Fruit fly (Drosophila melanogaster) whole organism, embryonic: ENCODE data around the gene CG31792.
A peak's percentile ranks its signal among the peaks of the same experiment; 100 is the strongest.

Experiments
- Adf1 ChIP-seq: fragments of 200-800 bp; sonication (Bioruptor generic); IDR thresholded peaks from 2 replicates; pipeline ENCODE4 v1.3.6; 2022; ENCODE audit warnings: missing biosample characterization, missing genetic modification characterization
- Blimp-1 ChIP-seq: fragments of 200-800 bp; sonication (Bioruptor generic); optimal IDR thresholded peaks from 3 replicates; lab custom pipeline; 2018; ENCODE audit warnings: missing biosample characterization, missing genetic modification characterization, mild to moderate bottlenecking, moderate library complexity, missing genetic modification reagents
- CG11696 ChIP-seq: fragments of 200-800 bp; sonication (Bioruptor generic); IDR thresholded peaks from 2 replicates; pipeline ENCODE4 v1.3.6; 2022; ENCODE audit warnings: missing biosample characterization, missing genetic modification characterization
- CG11723 ChIP-seq: fragments of 200-800 bp; sonication (Bioruptor generic); optimal IDR thresholded peaks from 2 replicates; lab custom pipeline; 2017; ENCODE audit warnings: missing biosample characterization, mild to moderate bottlenecking, missing genetic modification characterization
- CG12155 ChIP-seq: fragments of 200-800 bp; sonication (Bioruptor generic); optimal IDR thresholded peaks from 3 replicates; lab custom pipeline; 2016; ENCODE audit warnings: missing biosample characterization, missing genetic modification characterization
- CG12299 ChIP-seq: fragments of 200-800 bp; sonication (Bioruptor generic); optimal IDR thresholded peaks from 2 replicates; lab custom pipeline; 2018; ENCODE audit warnings: missing biosample characterization, mild to moderate bottlenecking, missing genetic modification characterization
- CG1647 ChIP-seq: fragments of 200-800 bp; sonication (Bioruptor generic); optimal IDR thresholded peaks from 3 replicates; lab custom pipeline; 2016; ENCODE audit warnings: missing biosample characterization, missing genetic modification characterization
- CG17328 ChIP-seq: fragments of 200-800 bp; sonication (Bioruptor generic); IDR thresholded peaks from 2 replicates; pipeline ENCODE4 v1.3.6; 2022; ENCODE audit warnings: missing biosample characterization, missing genetic modification characterization
- CG18599 ChIP-seq: fragments of 200-800 bp; sonication (Bioruptor generic); optimal IDR thresholded peaks from 3 replicates; lab custom pipeline; 2017; ENCODE audit warnings: missing biosample characterization, missing genetic modification characterization, mild to moderate bottlenecking, moderate library complexity, missing genetic modification reagents
- CG2712 ChIP-seq: fragments of 200-800 bp; optimal IDR thresholded peaks from 3 replicates; lab custom pipeline; 2019; ENCODE audit warnings: missing biosample characterization, mild to moderate bottlenecking, missing genetic modification characterization, moderate library complexity
- CG31441 ChIP-seq: fragments of 200-800 bp; sonication (Bioruptor generic); IDR thresholded peaks from 2 replicates; pipeline ENCODE4 v1.3.6; 2022; ENCODE audit warnings: missing biosample characterization, missing genetic modification characterization
- CG33213 ChIP-seq: fragments of 200-800 bp; sonication (Bioruptor generic); optimal IDR thresholded peaks from 3 replicates; lab custom pipeline; 2016; ENCODE audit warnings: missing biosample characterization, missing genetic modification characterization
- CG4730 ChIP-seq: fragments of 200-800 bp; sonication (Bioruptor generic); IDR thresholded peaks from 2 replicates; pipeline ENCODE4 v1.3.6; 2022; ENCODE audit warnings: missing biosample characterization, missing genetic modification characterization
- CG4820 ChIP-seq: fragments of 200-800 bp; sonication (Bioruptor generic); optimal IDR thresholded peaks from 3 replicates; lab custom pipeline; 2016; ENCODE audit warnings: missing biosample characterization, missing genetic modification characterization
- CG6689 ChIP-seq: fragments of 200-800 bp; sonication (Bioruptor generic); IDR thresholded peaks from 2 replicates; pipeline ENCODE4 v1.3.6; 2022; ENCODE audit warnings: missing biosample characterization, missing genetic modification characterization
- CG8089 ChIP-seq: fragments of 200-800 bp; sonication (Bioruptor generic); optimal IDR thresholded peaks from 3 replicates; lab custom pipeline; 2016; ENCODE audit warnings: missing biosample characterization, missing genetic modification characterization
- CG8290 ChIP-seq, 3 experiments: fragments of 200-800 bp; sonication (Bioruptor generic); optimal IDR thresholded peaks; 2 replicates each; lab custom pipeline; 2016 to 2019; ENCODE audit warnings: missing biosample characterization in 3 of 3, missing genetic modification characterization in 3 of 3, mild to moderate bottlenecking in 2 of 3, moderate library complexity in 1 of 3
- CG8924 ChIP-seq: fragments of 200-800 bp; optimal IDR thresholded peaks from 3 replicates; lab custom pipeline; 2019; ENCODE audit warnings: missing biosample characterization, mild to moderate bottlenecking, missing genetic modification characterization, moderate library complexity
- CG9727 ChIP-seq: fragments of 200-800 bp; sonication (Bioruptor generic); optimal IDR thresholded peaks from 3 replicates; lab custom pipeline; 2017; ENCODE audit warnings: missing biosample characterization, mild to moderate bottlenecking, missing genetic modification characterization
- CTCF ChIP-seq: fragments of 200-800 bp; sonication (Bioruptor generic); optimal IDR thresholded peaks from 2 replicates; lab custom pipeline; 2017; ENCODE audit warnings: missing biosample characterization, mild to moderate bottlenecking, missing genetic modification characterization, moderate library complexity
- Dek ChIP-seq: fragments of 200-800 bp; sonication (Bioruptor generic); optimal IDR thresholded peaks from 3 replicates; lab custom pipeline; 2019; ENCODE audit warnings: missing biosample characterization, mild to moderate bottlenecking, missing genetic modification characterization, moderate library complexity
- Doc2 ChIP-seq: fragments of 200-800 bp; sonication (Bioruptor generic); IDR thresholded peaks from 2 replicates; pipeline ENCODE4 v1.3.6; 2022; ENCODE audit warnings: missing biosample characterization, missing genetic modification characterization
- Dref ChIP-seq: fragments of 200-800 bp; sonication (Bioruptor generic); IDR thresholded peaks from 2 replicates; pipeline ENCODE4 v1.3.6; 2022; ENCODE audit warnings: missing biosample characterization, missing genetic modification characterization
- E2f1 ChIP-seq: fragments of 200-800 bp; sonication (Bioruptor generic); IDR thresholded peaks from 2 replicates; pipeline ENCODE4 v1.3.6; 2022; ENCODE audit warnings: missing biosample characterization, missing genetic modification characterization
- E2f2 ChIP-seq: fragments of 200-800 bp; sonication (Bioruptor generic); IDR thresholded peaks from 2 replicates; pipeline ENCODE4 v1.3.6; 2022; ENCODE audit warnings: missing biosample characterization, missing genetic modification characterization
- Eip74EF ChIP-seq, 2 experiments: fragments of 200-800 bp in 1 of 2; fragments of >200 bp in 1 of 2; sonication (Bioruptor generic) in 1 of 2; optimal IDR thresholded peaks; 2 replicates each; lab custom pipeline; 2017 to 2019; ENCODE audit warnings: missing biosample characterization in 2 of 2, missing genetic modification characterization in 2 of 2, mild to moderate bottlenecking in 1 of 2, moderate library complexity in 1 of 2
- Hmx ChIP-seq: fragments of 200-800 bp; sonication (Bioruptor generic); optimal IDR thresholded peaks from 2 replicates; lab custom pipeline; 2016; ENCODE audit warnings: missing biosample characterization, missing genetic modification characterization
- Hr39 ChIP-seq: fragments of >200 bp; optimal IDR thresholded peaks from 2 replicates; lab custom pipeline; 2017
- Spps ChIP-seq: fragments of 200-800 bp; sonication (Bioruptor generic); optimal IDR thresholded peaks from 2 replicates; lab custom pipeline; 2018; ENCODE audit warnings: missing biosample characterization, mild to moderate bottlenecking, missing genetic modification characterization
- Stat92E ChIP-seq, 3 experiments: fragments of >200 bp in 2 of 3; fragments of 200-800 bp in 1 of 3; sonication (Bioruptor generic) in 1 of 3; optimal IDR thresholded peaks; 2 replicates each; lab custom pipeline; 2017 to 2019; ENCODE audit warnings: missing biosample characterization in 3 of 3, missing genetic modification characterization in 3 of 3, mild to moderate bottlenecking in 1 of 3, moderate library complexity in 1 of 3
- Xbp1 ChIP-seq: fragments of 200-800 bp; sonication (Bioruptor generic); optimal IDR thresholded peaks from 3 replicates; lab custom pipeline; 2016; ENCODE audit warnings: missing biosample characterization, mild to moderate bottlenecking, missing genetic modification characterization
- bab2 ChIP-seq: fragments of 200-800 bp; sonication (Bioruptor generic); optimal IDR thresholded peaks from 2 replicates; lab custom pipeline; 2016; ENCODE audit warnings: missing biosample characterization, missing genetic modification characterization
- bcd ChIP-seq: fragments of 200-800 bp; sonication (Bioruptor generic); optimal IDR thresholded peaks from 2 replicates; lab custom pipeline; 2017; ENCODE audit warnings: missing biosample characterization, mild to moderate bottlenecking, missing genetic modification characterization
- bowl ChIP-seq: fragments of 200-800 bp; sonication (Bioruptor generic); IDR thresholded peaks from 2 replicates; pipeline ENCODE4 v1.3.6; 2022; ENCODE audit warnings: missing biosample characterization, missing genetic modification characterization
- caup ChIP-seq: fragments of 200-800 bp; sonication (Bioruptor generic); optimal IDR thresholded peaks from 3 replicates; lab custom pipeline; 2017; ENCODE audit warnings: missing biosample characterization, mild to moderate bottlenecking, missing genetic modification characterization, moderate library complexity; ENCODE audit not compliant: severe bottlenecking
- crc ChIP-seq: fragments of 200-800 bp; sonication (Bioruptor generic); optimal IDR thresholded peaks from 2 replicates; lab custom pipeline; 2016; ENCODE audit warnings: missing biosample characterization, missing genetic modification characterization
- dysf ChIP-seq: fragments of 200-800 bp; sonication (Bioruptor generic); IDR thresholded peaks from 3 replicates; pipeline ENCODE4 v1.3.6; 2022; ENCODE audit warnings: missing biosample characterization, missing genetic modification characterization
- fd102C ChIP-seq: fragments of 200-800 bp; sonication (Bioruptor generic); optimal IDR thresholded peaks from 2 replicates; lab custom pipeline; 2018; ENCODE audit warnings: missing biosample characterization, mild to moderate bottlenecking, missing genetic modification characterization, moderate library complexity
- ftz-f1 ChIP-seq: fragments of 200-800 bp; sonication (Bioruptor generic); optimal IDR thresholded peaks from 2 replicates; lab custom pipeline; 2016; ENCODE audit warnings: missing biosample characterization, missing genetic modification characterization
- insv ChIP-seq, 2 experiments: fragments of 200-800 bp; sonication (Bioruptor generic); optimal IDR thresholded peaks; 3 replicates each; lab custom pipeline; 2016 to 2018; ENCODE audit warnings: missing biosample characterization in 2 of 2, missing genetic modification characterization in 2 of 2
- jing ChIP-seq: fragments of 200-800 bp; sonication (Bioruptor generic); optimal IDR thresholded peaks from 2 replicates; lab custom pipeline; 2018; ENCODE audit warnings: missing biosample characterization, mild to moderate bottlenecking, missing genetic modification characterization
- luna ChIP-seq: fragments of 200-800 bp; sonication (Bioruptor generic); optimal IDR thresholded peaks from 2 replicates; lab custom pipeline; 2016; ENCODE audit warnings: missing biosample characterization, missing genetic modification characterization
- mld ChIP-seq: fragments of 200-800 bp; sonication (Bioruptor generic); IDR thresholded peaks from 3 replicates; pipeline ENCODE4 v1.3.6; 2022; ENCODE audit warnings: missing biosample characterization, missing genetic modification characterization; ENCODE audit not compliant: partially characterized antibody
- pzg ChIP-seq: fragments of 200-800 bp; sonication (Bioruptor generic); optimal IDR thresholded peaks from 3 replicates; lab custom pipeline; 2018; ENCODE audit warnings: missing biosample characterization, mild to moderate bottlenecking, missing genetic modification characterization, moderate library complexity
- sc ChIP-seq, 3 experiments: fragments of >200 bp in 2 of 3; fragments of 200-800 bp in 1 of 3; sonication (Bioruptor generic) in 1 of 3; optimal IDR thresholded peaks; 2 replicates in 2 of 3; 3 replicates in 1 of 3; lab custom pipeline; 2017; ENCODE audit warnings: mild to moderate bottlenecking in 1 of 3, missing biosample characterization in 1 of 3, missing genetic modification characterization in 1 of 3, missing genetic modification reagents in 1 of 3
- slbo ChIP-seq: fragments of 200-800 bp; sonication (Bioruptor generic); IDR thresholded peaks from 2 replicates; pipeline ENCODE4 v1.3.6; 2022; ENCODE audit warnings: missing biosample characterization, missing genetic modification characterization
- sna ChIP-seq: fragments of 200-800 bp; sonication (Bioruptor generic); IDR thresholded peaks from 2 replicates; pipeline ENCODE4 v1.3.6; 2022; ENCODE audit warnings: missing biosample characterization, missing genetic modification characterization; ENCODE audit not compliant: partially characterized antibody
- sr ChIP-seq: fragments of 200-800 bp; sonication (Bioruptor generic); IDR thresholded peaks from 3 replicates; pipeline ENCODE4 v1.3.6; 2022; ENCODE audit warnings: missing biosample characterization, missing genetic modification characterization
- ssp ChIP-seq: fragments of 200-800 bp; sonication (Bioruptor generic); IDR thresholded peaks from 2 replicates; pipeline ENCODE4 v1.3.6; 2022; ENCODE audit warnings: missing biosample characterization, missing genetic modification characterization
- unpg ChIP-seq: fragments of 200-800 bp; sonication (Bioruptor generic); optimal IDR thresholded peaks from 3 replicates; lab custom pipeline; 2018; ENCODE audit warnings: missing biosample characterization, mild to moderate bottlenecking, missing genetic modification characterization, moderate library complexity
- vfl ChIP-seq: fragments of 200-800 bp; sonication (Bioruptor generic); optimal IDR thresholded peaks from 2 replicates; lab custom pipeline; 2016; ENCODE audit warnings: missing biosample characterization, missing genetic modification characterization

Gene CG31792

dm6 chr2L:19002959-19003371 is 5.7 kb downstream of the CG31792 start, which contains the start of gene CG31793 (continued):
- no peak for TF ChIP-seq Blimp-1 (GFP tag; lab: Kevin White, UChicago)
- peak; percentile 12 for TF ChIP-seq pzg
- no peak for TF ChIP-seq CG17328 (GFP tag; lab: Robert Waterston, UW)
- no peak for TF ChIP-seq CG8089 (GFP tag; lab: Kevin White, UChicago)
- no peak for TF ChIP-seq sc (optimal IDR thresholded peaks at IDR 0.05; lab: Kevin White, UChicago)
- no peak for TF ChIP-seq sc (GFP tag; optimal IDR thresholded peaks at IDR 0.05; lab: Kevin White, UChicago)
- TF ChIP-seq sr = no peak
- TF ChIP-seq vfl (GFP tag; lab: Kevin White, UChicago) = no peak
- TF ChIP-seq insv (GFP tag; optimal IDR thresholded peaks at IDR 0.05; lab: Kevin White, UChicago) = no peak
- peak; percentile 29 for TF ChIP-seq CG12299
- peak; percentile 25; the same call in 1 of the 2 replicates for TF ChIP-seq E2f1 (GFP tag; lab: Robert Waterston, UW)
- peak; percentile 26; the same call in 1 of the 2 replicates for TF ChIP-seq Adf1 (GFP tag; lab: Robert Waterston, UW)
- no peak for TF ChIP-seq Eip74EF (GFP tag; optimal IDR thresholded peaks at IDR 0.05; lab: Kevin White, UChicago)
- TF ChIP-seq Doc2 (GFP tag; lab: Robert Waterston, UW) = no peak
- TF ChIP-seq slbo = peak; percentile 47; the same call in 1 of the 2 replicates
- no peak for TF ChIP-seq Xbp1 (GFP tag; lab: Kevin White, UChicago)
- TF ChIP-seq CG8924 (tag; lab: Kevin White, UChicago) = peak; percentile 67
- peak; percentile 20; the same call in 1 of the 3 replicates for TF ChIP-seq dysf (GFP tag; lab: Robert Waterston, UW)
- peak; percentile 55 for TF ChIP-seq caup (GFP tag; lab: Kevin White, UChicago)
- no peak for TF ChIP-seq Hr39 (lab: Kevin White, UChicago)
- no peak for TF ChIP-seq CG4820 (GFP tag; lab: Kevin White, UChicago)
- no peak for TF ChIP-seq ssp (GFP tag; lab: Robert Waterston, UW)
- TF ChIP-seq sna (GFP tag; lab: Robert Waterston, UW) = no peak
- no peak for TF ChIP-seq bowl (GFP tag; lab: Robert Waterston, UW)
- no peak for TF ChIP-seq luna (GFP tag; lab: Kevin White, UChicago)
- TF ChIP-seq Stat92E (GFP tag; optimal IDR thresholded peaks at IDR 0.05; lab: Kevin White, UChicago) = no peak
- TF ChIP-seq CG18599 (GFP tag; lab: Kevin White, UChicago) = peak; percentile 82
- no peak for TF ChIP-seq crc
- no peak for TF ChIP-seq bab2
- TF ChIP-seq CG12155 (GFP tag; lab: Kevin White, UChicago) = peak; percentile 32
- peak; percentile 68 for TF ChIP-seq Dek (tag; lab: Kevin White, UChicago)
- peak; percentile 83 for TF ChIP-seq ftz-f1 (GFP tag; lab: Kevin White, UChicago)
- peak; percentile 68 for TF ChIP-seq CG31441
- TF ChIP-seq mld = no peak
- TF ChIP-seq CG8290 (GFP tag; optimal IDR thresholded peaks at IDR 0.05; lab: Kevin White, UChicago) = no peak
- peak in 1 of 2 experiments; percentile 59 for TF ChIP-seq CG8290 (tag; optimal IDR thresholded peaks at IDR 0.05; lab: Kevin White, UChicago)
- peak; percentile 51 for TF ChIP-seq CG9727
- TF ChIP-seq Spps (tag; lab: Kevin White, UChicago) = no peak
- no peak for TF ChIP-seq CG1647 (GFP tag; lab: Kevin White, UChicago)
- no peak for TF ChIP-seq Dref (GFP tag; lab: Robert Waterston, UW)
- no peak for TF ChIP-seq CG11723 (GFP tag; lab: Kevin White, UChicago)
- no peak for TF ChIP-seq jing
- TF ChIP-seq unpg = peak; percentile 70
- no peak for TF ChIP-seq CTCF (GFP tag; lab: Kevin White, UChicago)
- TF ChIP-seq CG11696 (GFP tag; lab: Robert Waterston, UW) = 0 out of 2 replicates have a peak, but pooled peaks have one; percentile 27
- TF ChIP-seq CG2712 (tag; lab: Kevin White, UChicago) = peak; percentile 62
- TF ChIP-seq CG4730 (GFP tag; lab: Robert Waterston, UW) = no peak
- TF ChIP-seq E2f2 (GFP tag; lab: Robert Waterston, UW) = peak; percentile 48; the same call in 1 of the 2 replicates
- no peak for TF ChIP-seq CG33213
- TF ChIP-seq CG6689 (GFP tag; lab: Robert Waterston, UW) = peak; percentile 39; the same call in 1 of the 2 replicates
- no peak for TF ChIP-seq Hmx (GFP tag; lab: Kevin White, UChicago)
- TF ChIP-seq bcd (GFP tag; lab: Kevin White, UChicago) = peak; percentile 31
- no peak for TF ChIP-seq fd102C (GFP tag; lab: Kevin White, UChicago)
